Fruit fly (Drosophila melanogaster) whole organism, embryonic: ENCODE data around the gene CG33721.

Experiments
- ATbp ChIP-seq: fragments of 200-800 bp; sonication (Bioruptor generic); optimal IDR thresholded peaks from 2 replicates; lab custom pipeline; 2017; ENCODE audit warnings: missing biosample characterization, mild to moderate bottlenecking, missing genetic modification characterization, missing genetic modification reagents
- CG10267 ChIP-seq: fragments of 200-800 bp; sonication (Bioruptor generic); optimal IDR thresholded peaks from 2 replicates; lab custom pipeline; 2018; ENCODE audit warnings: missing biosample characterization, mild to moderate bottlenecking, missing genetic modification characterization, moderate library complexity
- CG10366 ChIP-seq: fragments of 200-800 bp; sonication (Bioruptor generic); IDR thresholded peaks from 2 replicates; pipeline ENCODE4 v1.3.6; 2022; ENCODE audit warnings: missing biosample characterization, missing genetic modification characterization
- CG14441 ChIP-seq: fragments of 200-800 bp; sonication (Bioruptor generic); IDR thresholded peaks from 2 replicates; pipeline ENCODE4 v1.3.6; 2022; ENCODE audit warnings: missing biosample characterization, missing genetic modification characterization
- CG15601 ChIP-seq: fragments of 200-800 bp; sonication (Bioruptor generic); optimal IDR thresholded peaks from 3 replicates; lab custom pipeline; 2019; ENCODE audit warnings: missing biosample characterization, mild to moderate bottlenecking, missing genetic modification characterization, moderate library complexity
- CG1603 ChIP-seq: fragments of 200-800 bp; sonication (Bioruptor generic); optimal IDR thresholded peaks from 2 replicates; lab custom pipeline; 2019; ENCODE audit warnings: missing biosample characterization, mild to moderate bottlenecking, missing genetic modification characterization, moderate library complexity
- CG16815 ChIP-seq: fragments of 200-800 bp; sonication (Bioruptor generic); optimal IDR thresholded peaks from 3 replicates; lab custom pipeline; 2017; ENCODE audit warnings: missing biosample characterization, mild to moderate bottlenecking, missing genetic modification characterization
- CG17186 ChIP-seq: fragments of 200-800 bp; sonication (Bioruptor generic); optimal IDR thresholded peaks from 3 replicates; lab custom pipeline; 2017; ENCODE audit warnings: missing biosample characterization, missing genetic modification reagents, missing genetic modification characterization
- CG2120 ChIP-seq: fragments of 200-800 bp; sonication (Bioruptor generic); optimal IDR thresholded peaks from 3 replicates; lab custom pipeline; 2016; ENCODE audit warnings: missing biosample characterization, missing genetic modification characterization
- CG2202 ChIP-seq: fragments of 200-800 bp; sonication (Bioruptor generic); optimal IDR thresholded peaks from 2 replicates; lab custom pipeline; 2018; ENCODE audit warnings: missing biosample characterization, mild to moderate bottlenecking, missing genetic modification characterization
- CG2678 ChIP-seq: fragments of 200-800 bp; sonication (Bioruptor generic); optimal IDR thresholded peaks from 3 replicates; lab custom pipeline; 2019; ENCODE audit warnings: missing biosample characterization, mild to moderate bottlenecking, missing genetic modification characterization, moderate library complexity
- CG32532 ChIP-seq: fragments of 200-800 bp; sonication (Bioruptor generic); IDR thresholded peaks from 2 replicates; pipeline ENCODE4 v1.3.6; 2022; ENCODE audit warnings: missing biosample characterization, missing genetic modification characterization
- CG33557 ChIP-seq: fragments of 200-800 bp; sonication (Bioruptor generic); optimal IDR thresholded peaks from 2 replicates; lab custom pipeline; 2019; ENCODE audit warnings: missing biosample characterization, mild to moderate bottlenecking, missing genetic modification characterization, moderate library complexity
- CG3838 ChIP-seq: fragments of 200-800 bp; sonication (Bioruptor generic); optimal IDR thresholded peaks from 3 replicates; lab custom pipeline; 2016; ENCODE audit warnings: missing biosample characterization, missing genetic modification characterization
- CG6791 ChIP-seq: fragments of 200-800 bp; sonication (Bioruptor generic); IDR thresholded peaks from 3 replicates; pipeline ENCODE4 v1.3.6; 2022; ENCODE audit warnings: missing biosample characterization, missing genetic modification characterization; ENCODE audit not compliant: partially characterized antibody
- CG7839 ChIP-seq: fragments of 200-800 bp; sonication (Bioruptor generic); optimal IDR thresholded peaks from 3 replicates; lab custom pipeline; 2018; ENCODE audit warnings: missing biosample characterization, mild to moderate bottlenecking, missing genetic modification characterization, moderate library complexity
- CG8388 ChIP-seq: fragments of 200-800 bp; sonication (Bioruptor generic); optimal IDR thresholded peaks from 2 replicates; lab custom pipeline; 2019; ENCODE audit warnings: missing biosample characterization, mild to moderate bottlenecking, missing genetic modification characterization, moderate library complexity
- CG9437 ChIP-seq: fragments of 200-800 bp; sonication (Bioruptor generic); optimal IDR thresholded peaks from 2 replicates; lab custom pipeline; 2018; ENCODE audit warnings: missing biosample characterization, mild to moderate bottlenecking, missing genetic modification characterization
- CG9797 ChIP-seq: fragments of 200-800 bp; sonication (Bioruptor generic); optimal IDR thresholded peaks from 3 replicates; lab custom pipeline; 2018; ENCODE audit warnings: missing biosample characterization, mild to moderate bottlenecking, missing genetic modification characterization
- CG9817 ChIP-seq: fragments of 200-800 bp; sonication (Bioruptor generic); optimal IDR thresholded peaks from 2 replicates; lab custom pipeline; 2018; ENCODE audit warnings: missing biosample characterization, mild to moderate bottlenecking, missing genetic modification characterization, moderate library complexity
- CG9932 ChIP-seq: fragments of 200-800 bp; sonication (Bioruptor generic); IDR thresholded peaks from 2 replicates; pipeline ENCODE4 v1.3.6; 2022; ENCODE audit warnings: missing biosample characterization, missing genetic modification characterization
- Camta ChIP-seq: fragments of 200-800 bp; sonication (Bioruptor generic); optimal IDR thresholded peaks from 2 replicates; lab custom pipeline; 2016; ENCODE audit warnings: missing biosample characterization, missing genetic modification characterization
- Dad ChIP-seq: fragments of 200-800 bp; sonication (Bioruptor generic); optimal IDR thresholded peaks from 3 replicates; lab custom pipeline; 2016; ENCODE audit warnings: missing biosample characterization, missing genetic modification characterization
- Dll ChIP-seq: fragments of 200-800 bp; sonication (Bioruptor generic); IDR thresholded peaks from 4 replicates; pipeline ENCODE4 v1.3.6; 2022; ENCODE audit warnings: missing biosample characterization, missing genetic modification characterization; ENCODE audit not compliant: partially characterized antibody
- Gug ChIP-seq: fragments of 200-800 bp; sonication (Bioruptor generic); IDR thresholded peaks from 4 replicates; pipeline ENCODE4 v1.3.6; 2022; ENCODE audit warnings: missing biosample characterization, missing genetic modification characterization
- Hey ChIP-seq: fragments of 200-800 bp; sonication (Bioruptor generic); optimal IDR thresholded peaks from 3 replicates; lab custom pipeline; 2018; ENCODE audit warnings: missing biosample characterization, mild to moderate bottlenecking, missing genetic modification characterization
- Hmr ChIP-seq: fragments of 200-800 bp; sonication (Bioruptor generic); optimal IDR thresholded peaks from 3 replicates; lab custom pipeline; 2017; ENCODE audit warnings: mild to moderate bottlenecking, missing biosample characterization, missing genetic modification reagents, missing genetic modification characterization
- Hr51 ChIP-seq, 2 experiments: fragments of 200-800 bp; sonication (Bioruptor generic); optimal IDR thresholded peaks; 2 replicates in 1 of 2; 3 replicates in 1 of 2; lab custom pipeline; 2016 to 2018; ENCODE audit warnings: missing biosample characterization in 2 of 2, missing genetic modification characterization in 2 of 2, mild to moderate bottlenecking in 1 of 2, moderate library complexity in 1 of 2
- Hr78 ChIP-seq, 2 experiments: fragments of 200-800 bp in 1 of 2; fragments of >200 bp in 1 of 2; sonication (Bioruptor generic) in 1 of 2; optimal IDR thresholded peaks; 2 replicates each; lab custom pipeline; 2017 to 2019; ENCODE audit warnings: missing biosample characterization in 2 of 2, missing genetic modification characterization in 2 of 2, mild to moderate bottlenecking in 1 of 2, moderate library complexity in 1 of 2
- Kr ChIP-seq: fragments of 200-800 bp; sonication (Bioruptor generic); optimal IDR thresholded peaks from 2 replicates; lab custom pipeline; 2017; ENCODE audit warnings: missing biosample characterization, mild to moderate bottlenecking, missing genetic modification characterization
- Meics ChIP-seq: fragments of 200-800 bp; sonication (Bioruptor generic); optimal IDR thresholded peaks from 2 replicates; lab custom pipeline; 2017; ENCODE audit warnings: missing biosample characterization, mild to moderate bottlenecking, missing genetic modification characterization
- Myb ChIP-seq: fragments of 200-800 bp; sonication (Bioruptor generic); optimal IDR thresholded peaks from 2 replicates; lab custom pipeline; 2016; ENCODE audit warnings: missing biosample characterization, missing genetic modification characterization
- Nf-YC ChIP-seq: fragments of 200-800 bp; optimal IDR thresholded peaks from 3 replicates; lab custom pipeline; 2019; ENCODE audit warnings: missing biosample characterization, mild to moderate bottlenecking, missing genetic modification characterization, moderate library complexity
- ab ChIP-seq: fragments of 200-800 bp; sonication (Bioruptor generic); optimal IDR thresholded peaks from 2 replicates; lab custom pipeline; 2016; ENCODE audit warnings: missing biosample characterization, missing genetic modification characterization
- bowl ChIP-seq: fragments of 200-800 bp; sonication (Bioruptor generic); IDR thresholded peaks from 2 replicates; pipeline ENCODE4 v1.3.6; 2022; ENCODE audit warnings: missing biosample characterization, missing genetic modification characterization
- crc ChIP-seq: fragments of 200-800 bp; sonication (Bioruptor generic); optimal IDR thresholded peaks from 2 replicates; lab custom pipeline; 2016; ENCODE audit warnings: missing biosample characterization, missing genetic modification characterization
- fd3F ChIP-seq: fragments of 200-800 bp; sonication (Bioruptor generic); optimal IDR thresholded peaks from 2 replicates; lab custom pipeline; 2018; ENCODE audit warnings: missing biosample characterization, mild to moderate bottlenecking, missing genetic modification characterization, moderate library complexity
- fd64A ChIP-seq: fragments of 200-800 bp; sonication (Bioruptor generic); optimal IDR thresholded peaks from 3 replicates; lab custom pipeline; 2018; ENCODE audit warnings: missing biosample characterization, mild to moderate bottlenecking, missing genetic modification characterization
- h ChIP-seq: fragments of >200 bp; optimal IDR thresholded peaks from 2 replicates; lab custom pipeline; 2017
- lbe ChIP-seq: fragments of 200-800 bp; sonication (Bioruptor generic); optimal IDR thresholded peaks from 2 replicates; lab custom pipeline; 2016; ENCODE audit warnings: missing biosample characterization, mild to moderate bottlenecking, missing genetic modification characterization
- nmo ChIP-seq: fragments of 200-800 bp; sonication (Bioruptor generic); optimal IDR thresholded peaks from 2 replicates; lab custom pipeline; 2018; ENCODE audit warnings: missing biosample characterization, mild to moderate bottlenecking, missing genetic modification characterization, moderate library complexity
- p53 ChIP-seq: fragments of 200-800 bp; sonication (Bioruptor generic); optimal IDR thresholded peaks from 2 replicates; lab custom pipeline; 2016; ENCODE audit warnings: missing biosample characterization, missing genetic modification characterization
- pzg ChIP-seq: fragments of 200-800 bp; sonication (Bioruptor generic); optimal IDR thresholded peaks from 3 replicates; lab custom pipeline; 2018; ENCODE audit warnings: missing biosample characterization, mild to moderate bottlenecking, missing genetic modification characterization, moderate library complexity
- tx ChIP-seq: fragments of 200-800 bp; sonication (Bioruptor generic); optimal IDR thresholded peaks from 2 replicates; lab custom pipeline; 2016; ENCODE audit warnings: missing biosample characterization, missing genetic modification characterization
- vfl ChIP-seq: fragments of 200-800 bp; sonication (Bioruptor generic); optimal IDR thresholded peaks from 2 replicates; lab custom pipeline; 2016; ENCODE audit warnings: missing biosample characterization, missing genetic modification characterization
- wdn ChIP-seq: fragments of 200-800 bp; sonication (Bioruptor generic); IDR thresholded peaks from 2 replicates; pipeline ENCODE4 v1.3.6; 2022; ENCODE audit warnings: missing biosample characterization, missing genetic modification characterization
- wor ChIP-seq: fragments of 200-800 bp; sonication (Bioruptor generic); IDR thresholded peaks from 2 replicates; pipeline ENCODE4 v1.3.6; 2022; ENCODE audit warnings: missing biosample characterization, missing genetic modification characterization

Gene CG33721

dm6 chr3R:22365660-22366195 is 34.9 kb downstream of the CG33721 start, which contains the start of gene CG5382 (continued):
- TF ChIP-seq CG7839 (tag; lab: Kevin White, UChicago) (no peak), Hr78 (GFP tag; optimal IDR thresholded peaks at IDR 0.05; lab: Kevin White, UChicago) (no peak), pzg (GFP tag; lab: Kevin White, UChicago) (peak; percentile 46), Hmr (GFP tag; lab: Kevin White, UChicago) (no peak), CG32532 (GFP tag; lab: Robert Waterston, UW) (no peak), ab (GFP tag; lab: Kevin White, UChicago) (no peak), Meics (GFP tag; lab: Kevin White, UChicago) (no peak), wdn (no peak), Hey (tag; lab: Kevin White, UChicago) (no peak), CG10366 (GFP tag; lab: Robert Waterston, UW) (no peak), Nf-YC (tag; lab: Kevin White, UChicago) (no peak), vfl (GFP tag; lab: Kevin White, UChicago) (no peak), Gug (GFP tag; lab: Robert Waterston, UW) (no peak), CG17186 (GFP tag; lab: Kevin White, UChicago) (no peak), Dll (GFP tag; lab: Robert Waterston, UW) (0 out of 4 replicates have a peak, but pooled peaks have one; percentile 26), bowl (GFP tag; lab: Robert Waterston, UW) (no peak), Dad (no peak), CG3838 (no peak), fd64A (GFP tag; lab: Kevin White, UChicago) (no peak), tx (GFP tag; lab: Kevin White, UChicago) (no peak), crc (GFP tag; lab: Kevin White, UChicago) (no peak), CG10267 (tag; lab: Kevin White, UChicago) (no peak), h (lab: Kevin White, UChicago) (no peak)
- TF ChIP-seq, all 482 proteins: peak for 19

- TF ChIP-seq CG2120 (GFP tag; lab: Kevin White, UChicago) (peak; percentile 52), CG33557 (GFP tag; lab: Kevin White, UChicago) (peak; percentile 19), CG9437 (GFP tag; lab: Kevin White, UChicago) (no peak), Myb (peak; percentile 69), p53 (GFP tag; lab: Kevin White, UChicago) (no peak), CG9797 (GFP tag; lab: Kevin White, UChicago) (peak; percentile 40), CG16815 (GFP tag; lab: Kevin White, UChicago) (no peak), Hr51 (GFP tag; optimal IDR thresholded peaks at IDR 0.05; lab: Kevin White, UChicago) (peak in 1 of 2 experiments; percentile 56), CG2202 (tag; lab: Kevin White, UChicago) (peak; percentile 15), CG2678 (tag; lab: Kevin White, UChicago) (peak; percentile 46), CG8388 (GFP tag; lab: Kevin White, UChicago) (peak; percentile 38), CG15601 (tag; lab: Kevin White, UChicago) (peak; percentile 40), lbe (GFP tag; lab: Kevin White, UChicago) (peak; percentile 32), CG14441 (GFP tag; lab: Robert Waterston, UW) (peak; percentile 36; the same call in 1 of the 2 replicates), Camta (GFP tag; lab: Kevin White, UChicago) (peak; percentile 46), CG9817 (tag; lab: Kevin White, UChicago) (peak; percentile 7), CG6791 (no peak), CG1603 (no peak), nmo (peak; percentile 54), ATbp (no peak), wor (no peak), fd3F (GFP tag; lab: Kevin White, UChicago) (no peak), CG9932 (GFP tag; lab: Robert Waterston, UW) (peak; percentile 47; the same call in 1 of the 2 replicates), Kr (no peak)
These were observed 36.5 kb downstream of the CG33721 start, which contains the start of the genes Polr3F and PyK for dm6 chr3R:22367126-22368076. TSS of gene Polr3F (minus strand) at chr3R:22367373. TSS of gene PyK (plus strand) at chr3R:22367536.
